Worm (Caenorhabditis elegans): ENCODE results near the gene srh-83.

- TF ChIP-seq unc-39 (tag; optimal IDR thresholded peaks at IDR 0.05) (no peak), ztf-11 (tag; optimal IDR thresholded peaks at IDR 0.05) (no peak), drap-1 (GFP tag; optimal IDR thresholded peaks at IDR 0.05) (no peak), nhr-237 (tag; optimal IDR thresholded peaks at IDR 0.05) (no peak), unc-62 (GFP tag; optimal IDR thresholded peaks at IDR 0.05) (no peak), mls-2 (tag; optimal IDR thresholded peaks at IDR 0.05) (no peak), lsy-2 (tag; optimal IDR thresholded peaks at IDR 0.05) (no peak), blmp-1 (tag; optimal IDR thresholded peaks at IDR 0.05) (no peak), sptf-1 (tag; optimal IDR thresholded peaks at IDR 0.05) (no peak), cnd-1 (tag; optimal IDR thresholded peaks at IDR 0.05) (no peak), elt-3 (tag; optimal IDR thresholded peaks at IDR 0.05) (no peak), ces-1 (GFP tag; optimal IDR thresholded peaks at IDR 0.05) (no peak), snpc-4 (tag; optimal IDR thresholded peaks at IDR 0.05) (no peak), ham-2 (GFP tag; optimal IDR thresholded peaks at IDR 0.05) (no peak)
Measured at ce11 chrV:7159391-7159790, 4.9 kb upstream of the srh-83 start, which contains the start of gene str-204.

Data from whole organism, mixed stage, embryonic.